Fruit fly (Drosophila melanogaster) whole organism, wandering third instar larva: ENCODE results near the gene CG14074.

Source experiments
- Abd-B ChIP-seq: fragments of >200 bp; optimal IDR thresholded peaks from 2 replicates; lab custom pipeline; 2017; ENCODE audit warnings: missing biosample characterization, missing genetic modification characterization
- CG32264 ChIP-seq: fragments of 200-800 bp; sonication (Bioruptor generic); optimal IDR thresholded peaks from 2 replicates; lab custom pipeline; 2016; ENCODE audit warnings: missing biosample characterization, missing genetic modification characterization
- CG9705 ChIP-seq: fragments of 200-800 bp; sonication (Bioruptor generic); optimal IDR thresholded peaks from 2 replicates; lab custom pipeline; 2018; ENCODE audit warnings: missing biosample characterization, mild to moderate bottlenecking, missing genetic modification characterization
- Dfd ChIP-seq: fragments of >200 bp; optimal IDR thresholded peaks from 2 replicates; lab custom pipeline; 2017; ENCODE audit warnings: missing biosample characterization, missing genetic modification characterization
- Dif ChIP-seq: fragments of 200-275, 200-300 bp; sonication (Bioruptor generic); optimal IDR thresholded peaks from 2 replicates; lab custom pipeline; 2018; ENCODE audit warnings: missing biosample characterization, missing genetic modification characterization; ENCODE audit not compliant: partially characterized antibody
- GATAd ChIP-seq: sonication (Bioruptor generic); optimal IDR thresholded peaks from 2 replicates; lab custom pipeline; 2016; ENCODE audit warnings: missing biosample characterization, missing genetic modification characterization
- HLH106 ChIP-seq: fragments of 200-800 bp; optimal IDR thresholded peaks from 3 replicates; lab custom pipeline; 2019; ENCODE audit warnings: missing biosample characterization, mild to moderate bottlenecking, missing genetic modification characterization, moderate library complexity
- Hnf4 ChIP-seq: fragments of 200-800 bp; sonication (Bioruptor generic); optimal IDR thresholded peaks from 2 replicates; lab custom pipeline; 2016; ENCODE audit warnings: missing biosample characterization, mild to moderate bottlenecking, missing genetic modification characterization
- Hr78 ChIP-seq: fragments of >200 bp; optimal IDR thresholded peaks from 2 replicates; lab custom pipeline; 2017; ENCODE audit warnings: missing biosample characterization, missing genetic modification characterization
- Hr83 ChIP-seq: fragments of 200-300 bp; sonication (Bioruptor generic); optimal IDR thresholded peaks from 2 replicates; lab custom pipeline; 2016; ENCODE audit warnings: missing biosample characterization, mild to moderate bottlenecking, missing genetic modification characterization, moderate library complexity; ENCODE audit not compliant: poor library complexity, severe bottlenecking
- Myc ChIP-seq: fragments of >200 bp; optimal IDR thresholded peaks from 2 replicates; lab custom pipeline; 2017
- OdsH ChIP-seq: fragments of 200-800 bp; sonication (Bioruptor generic); optimal IDR thresholded peaks from 2 replicates; lab custom pipeline; 2016; ENCODE audit warnings: missing biosample characterization, mild to moderate bottlenecking, missing genetic modification characterization
- Vsx2 ChIP-seq: fragments of 200-300, 225-300 bp; sonication (Bioruptor generic); optimal IDR thresholded peaks from 2 replicates; lab custom pipeline; 2018; ENCODE audit warnings: missing biosample characterization, missing genetic modification characterization; ENCODE audit not compliant: partially characterized antibody
- br ChIP-seq: fragments of 200-800 bp; sonication (Bioruptor generic); optimal IDR thresholded peaks from 2 replicates; lab custom pipeline; 2016; ENCODE audit warnings: missing biosample characterization, missing genetic modification characterization
- brk ChIP-seq: fragments of 200-800 bp; sonication (Bioruptor generic); optimal IDR thresholded peaks from 2 replicates; lab custom pipeline; 2016; ENCODE audit warnings: missing biosample characterization, mild to moderate bottlenecking, missing genetic modification characterization
- dl ChIP-seq, 2 experiments: fragments of 175-275, 200-275 bp in 1 of 2; fragments of 200-275 bp in 1 of 2; sonication (Bioruptor generic); optimal IDR thresholded peaks; lab custom pipeline; 2018; ENCODE audit warnings: mild to moderate bottlenecking in 2 of 2, missing biosample characterization in 2 of 2, missing genetic modification characterization in 2 of 2, moderate library complexity in 2 of 2; ENCODE audit not compliant: partially characterized antibody in 2 of 2, insufficient read depth in 1 of 2
- dsf ChIP-seq: sonication (Bioruptor generic); optimal IDR thresholded peaks from 2 replicates; lab custom pipeline; 2016; ENCODE audit warnings: missing biosample characterization, missing genetic modification characterization, borderline replicate concordance
- foxo ChIP-seq, 2 experiments: fragments of 200-800 bp; sonication (Bioruptor generic); optimal IDR thresholded peaks; 2 replicates in 1 of 2; 3 replicates in 1 of 2; lab custom pipeline; 2016 to 2017; ENCODE audit warnings: missing biosample characterization in 2 of 2, missing genetic modification characterization in 2 of 2
- fru ChIP-seq: fragments of 200-800 bp; sonication (Bioruptor generic); optimal IDR thresholded peaks from 3 replicates; lab custom pipeline; 2016; ENCODE audit warnings: missing biosample characterization, mild to moderate bottlenecking, missing genetic modification characterization
- h ChIP-seq: fragments of 200-800 bp; sonication (Bioruptor generic); optimal IDR thresholded peaks from 3 replicates; lab custom pipeline; 2016; ENCODE audit warnings: missing biosample characterization, mild to moderate bottlenecking, missing genetic modification characterization
- lola ChIP-seq: fragments of >200 bp; optimal IDR thresholded peaks from 2 replicates; lab custom pipeline; 2017; ENCODE audit warnings: missing biosample characterization, missing genetic modification characterization
- psq ChIP-seq: fragments of 200-800 bp; sonication (Bioruptor generic); optimal IDR thresholded peaks from 3 replicates; lab custom pipeline; 2017; ENCODE audit warnings: missing biosample characterization, mild to moderate bottlenecking, missing genetic modification characterization, moderate library complexity
- rgr ChIP-seq: fragments of 200-800 bp; sonication (Bioruptor generic); optimal IDR thresholded peaks from 3 replicates; lab custom pipeline; 2016; ENCODE audit warnings: missing biosample characterization, mild to moderate bottlenecking, missing genetic modification characterization
- sage ChIP-seq: fragments of 200-800 bp; sonication (Bioruptor generic); optimal IDR thresholded peaks from 2 replicates; lab custom pipeline; 2016; ENCODE audit warnings: missing biosample characterization, mild to moderate bottlenecking, missing genetic modification characterization
- sv ChIP-seq: fragments of 200-800 bp; sonication (Bioruptor generic); optimal IDR thresholded peaks from 3 replicates; lab custom pipeline; 2016; ENCODE audit warnings: missing biosample characterization, missing genetic modification characterization
- tai ChIP-seq: sonication (Bioruptor generic); optimal IDR thresholded peaks from 2 replicates; lab custom pipeline; 2016; ENCODE audit warnings: missing biosample characterization, missing genetic modification characterization
- usp ChIP-seq: fragments of >200 bp; optimal IDR thresholded peaks from 2 replicates; lab custom pipeline; 2017; ENCODE audit warnings: missing biosample characterization, missing genetic modification characterization
- woc ChIP-seq: sonication (Bioruptor generic); optimal IDR thresholded peaks from 2 replicates; lab custom pipeline; 2016; ENCODE audit warnings: missing biosample characterization, mild to moderate bottlenecking, missing genetic modification characterization

CG14074 gene

dm6 chr3L:18852223-18852622 is 13.8 kb upstream of the CG14074 start:
- TF ChIP-seq Dfd (GFP tag; lab: Kevin White, UChicago): peak; percentile 56
- TF ChIP-seq sage (GFP tag; lab: Kevin White, UChicago): no peak
- no peak for TF ChIP-seq Hnf4 (GFP tag; lab: Kevin White, UChicago)
- TF ChIP-seq HLH106 (tag; lab: Kevin White, UChicago): no peak
- no peak for TF ChIP-seq dsf (GFP tag; lab: Kevin White, UChicago)
- TF ChIP-seq sv (GFP tag; lab: Kevin White, UChicago): no peak
- no peak for TF ChIP-seq Dif (GFP tag; lab: Kevin White, UChicago)

dm6 chr3L:18853439-18853838 is 12.6 kb upstream of the CG14074 start:
- TF ChIP-seq HLH106 (tag; lab: Kevin White, UChicago) (no peak), fru (GFP tag; lab: Kevin White, UChicago) (no peak), CG32264 (GFP tag; lab: Kevin White, UChicago) (no peak), Dfd (GFP tag; lab: Kevin White, UChicago) (no peak), sv (GFP tag; lab: Kevin White, UChicago) (no peak)

dm6 chr3L:18854412-18854811 is 11.6 kb upstream of the CG14074 start:
- TF ChIP-seq lola (GFP tag; lab: Kevin White, UChicago) (no peak), br (GFP tag; lab: Kevin White, UChicago) (no peak), foxo (GFP tag; optimal IDR thresholded peaks at IDR 0.05; lab: Kevin White, UChicago) (no peak), Hr83 (GFP tag; lab: Kevin White, UChicago) (no peak), dl (GFP tag; optimal IDR thresholded peaks at IDR 0.05; lab: Kevin White, UChicago; ENCODE audit: insufficient read depth in 1 of 2, partially characterized antibody in 2 of 2) (no peak), HLH106 (tag; lab: Kevin White, UChicago) (no peak), Dif (GFP tag; lab: Kevin White, UChicago) (no peak), brk (GFP tag; lab: Kevin White, UChicago) (no peak), rgr (GFP tag; lab: Kevin White, UChicago) (no peak), Vsx2 (no peak), h (GFP tag; lab: Kevin White, UChicago) (no peak), Myc (no peak), GATAd (GFP tag; lab: Kevin White, UChicago) (no peak), fru (GFP tag; lab: Kevin White, UChicago) (no peak), dsf (GFP tag; lab: Kevin White, UChicago) (no peak), Dfd (GFP tag; lab: Kevin White, UChicago) (no peak), tai (GFP tag; lab: Kevin White, UChicago) (no peak), psq (GFP tag; lab: Kevin White, UChicago) (no peak)

- no peak for TF ChIP-seq Dif (GFP tag; lab: Kevin White, UChicago)
- no peak for TF ChIP-seq OdsH (GFP tag; lab: Kevin White, UChicago)
- no peak for TF ChIP-seq woc (GFP tag; lab: Kevin White, UChicago)
- no peak for TF ChIP-seq CG32264 (GFP tag; lab: Kevin White, UChicago)
- no peak for TF ChIP-seq tai (GFP tag; lab: Kevin White, UChicago)
- no peak for TF ChIP-seq rgr (GFP tag; lab: Kevin White, UChicago)
- TF ChIP-seq Vsx2: no peak
- TF ChIP-seq CG9705 (GFP tag; lab: Kevin White, UChicago): no peak
- no peak for TF ChIP-seq h (GFP tag; lab: Kevin White, UChicago)
- TF ChIP-seq br (GFP tag; lab: Kevin White, UChicago): no peak
- no peak for TF ChIP-seq Hr83 (GFP tag; lab: Kevin White, UChicago)
- no peak for TF ChIP-seq Abd-B (GFP tag; lab: Kevin White, UChicago)
- TF ChIP-seq HLH106 (tag; lab: Kevin White, UChicago): no peak
- no peak for TF ChIP-seq dl (GFP tag; optimal IDR thresholded peaks at IDR 0.05; lab: Kevin White, UChicago; ENCODE audit: insufficient read depth in 1 of 2, partially characterized antibody in 2 of 2)
- no peak for TF ChIP-seq usp (GFP tag; lab: Kevin White, UChicago)
- no peak for TF ChIP-seq Myc
- TF ChIP-seq Hnf4 (GFP tag; lab: Kevin White, UChicago): no peak
- no peak for TF ChIP-seq sv (GFP tag; lab: Kevin White, UChicago)
- TF ChIP-seq Hr78 (GFP tag; lab: Kevin White, UChicago): no peak
- TF ChIP-seq, all 38 proteins: peak for 0
These were observed 5.6 kb upstream of the CG14074 start for dm6 chr3L:18860467-18860866.

- no peak for TF ChIP-seq usp (GFP tag; lab: Kevin White, UChicago)
- no peak for TF ChIP-seq Vsx2
These were observed 4.1 kb upstream of the CG14074 start for dm6 chr3L:18861893-18862292.
